Worm (Caenorhabditis elegans): Measurements from ENCODE around the gene nmgp-1.

Gene nmgp-1

DNA sequence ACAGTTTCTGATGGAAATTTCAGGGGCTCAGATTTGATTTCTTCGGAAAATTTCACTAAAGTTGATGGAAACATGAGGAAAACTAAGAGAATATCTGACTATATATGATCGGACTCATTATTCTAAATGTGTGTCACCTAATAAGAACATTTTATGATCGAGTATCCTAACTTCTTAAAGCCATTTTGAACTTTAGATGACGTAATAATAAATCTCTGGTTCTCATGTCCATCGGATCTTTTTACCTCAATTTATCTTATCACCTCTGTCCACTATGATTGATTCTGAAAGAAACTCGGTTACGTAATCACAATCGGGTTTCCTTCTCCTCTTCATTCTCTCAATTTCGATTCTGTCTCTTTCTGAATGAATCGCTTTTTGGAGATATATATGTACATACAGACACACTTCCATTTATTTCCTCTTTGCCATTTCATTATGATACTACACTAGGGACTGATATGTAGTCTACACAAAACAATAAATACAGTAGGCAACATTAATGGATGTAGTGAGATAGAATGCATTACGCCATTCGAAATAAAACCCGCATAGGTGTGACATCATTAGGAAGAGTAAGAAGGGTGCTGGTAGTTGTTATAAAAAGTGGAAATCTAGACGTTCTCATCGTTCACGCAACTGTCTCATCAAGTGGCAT is 3.3 kb upstream of the nmgp-1 start:
- TF ChIP-seq nhr-28 (tag; optimal IDR thresholded peaks at IDR 0.05) (peak; percentile 97), madf-5 (GFP tag; IDR thresholded peaks at IDR 0.05) (no peak)

DNA sequence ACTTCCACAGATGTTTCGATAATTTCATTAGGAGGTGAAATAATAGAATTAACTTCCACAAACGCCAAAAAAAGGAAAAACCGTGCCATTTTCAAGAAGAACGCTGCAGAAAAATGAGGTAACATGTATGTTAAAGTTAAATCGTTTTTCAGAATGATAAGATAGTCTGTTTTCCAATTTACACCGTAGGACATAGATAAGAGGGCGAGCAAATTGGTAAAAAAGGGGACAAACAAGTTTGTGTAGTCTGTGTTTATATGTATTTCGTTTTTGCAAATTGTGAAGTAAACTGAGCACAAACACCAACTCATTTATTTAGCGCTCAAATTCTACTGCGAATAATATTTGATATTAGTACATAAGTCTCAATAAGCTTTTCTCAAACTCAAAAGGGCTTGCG is 790 bp upstream of the nmgp-1 start, which contains the start of gene F13H8.11:
F13H8.11 (minus strand) TSS at position 155 of the 400 bp plus-strand sequence.
- TF ChIP-seq set-16 (GFP tag; IDR thresholded peaks at IDR 0.05) (no peak), daf-16 (GFP tag; optimal IDR thresholded peaks at IDR 0.05) (no peak), daf-16 (tag; optimal IDR thresholded peaks at IDR 0.05) (peak; percentile 90), nhr-28 (tag; optimal IDR thresholded peaks at IDR 0.05) (peak; percentile 92), mdl-1 (tag; optimal IDR thresholded peaks at IDR 0.05) (no peak), T20F7.1 (GFP tag; optimal IDR thresholded peaks at IDR 0.05) (no peak), Y75B8A.6 (GFP tag; IDR thresholded peaks at IDR 0.05) (no peak), nhr-10 (tag; optimal IDR thresholded peaks at IDR 0.05) (no peak), nhr-77 (tag; optimal IDR thresholded peaks at IDR 0.05) (peak; percentile 9), ctbp-1 (GFP tag; IDR thresholded peaks at IDR 0.05) (no peak), ceh-32 (tag; optimal IDR thresholded peaks at IDR 0.05; ENCODE audit: poor library complexity) (no peak), pha-4 (GFP tag; IDR thresholded peaks at IDR 0.05) (no peak), pha-4 (tag; optimal IDR thresholded peaks at IDR 0.05) (no peak), lsy-2 (tag; optimal IDR thresholded peaks at IDR 0.05) (no peak), T26A8.4 (GFP tag; IDR thresholded peaks at IDR 0.05) (no peak), pqm-1 (tag; optimal IDR thresholded peaks at IDR 0.05) (peak; percentile 76)

DNA sequence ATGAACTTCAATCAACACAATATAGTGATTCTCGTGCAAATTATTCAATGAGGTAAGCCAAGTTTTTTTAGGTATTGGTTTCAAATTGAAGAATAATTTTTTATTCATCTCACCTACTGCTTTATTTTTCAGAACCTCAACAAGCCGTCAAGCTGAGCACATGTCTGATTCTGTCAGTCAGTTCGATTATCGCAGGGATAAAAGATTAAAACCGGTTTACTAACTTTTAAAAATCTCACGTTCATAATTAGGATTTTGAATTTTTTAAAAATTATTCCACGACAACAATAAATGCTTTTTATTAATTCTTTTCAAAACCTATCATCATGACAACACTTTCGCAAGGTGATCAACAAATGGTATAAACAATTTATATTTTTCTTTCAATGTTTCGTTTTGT is 1.6 kb downstream of the nmgp-1 start, which contains the start of gene F13H8.12:
F13H8.12 (plus strand) TSS at position 301 of the 400 bp plus-strand sequence.
- no peak for TF ChIP-seq set-16 (GFP tag; IDR thresholded peaks at IDR 0.05)
- no peak for TF ChIP-seq T20F7.1 (GFP tag; optimal IDR thresholded peaks at IDR 0.05)
- no peak for TF ChIP-seq ama-1 (optimal IDR thresholded peaks at IDR 0.05)
- TF ChIP-seq mxl-2 (GFP tag; conservative IDR thresholded peaks at IDR 0.05), result no peak
- TF ChIP-seq daf-16 (GFP tag; optimal IDR thresholded peaks at IDR 0.05), result no peak
- no peak for TF ChIP-seq daf-16 (tag; optimal IDR thresholded peaks at IDR 0.05)
- TF ChIP-seq snpc-1.2 (GFP tag; IDR thresholded peaks at IDR 0.05), result no peak
- no peak for TF ChIP-seq ceh-32 (tag; optimal IDR thresholded peaks at IDR 0.05; ENCODE audit: poor library complexity)

DNA sequence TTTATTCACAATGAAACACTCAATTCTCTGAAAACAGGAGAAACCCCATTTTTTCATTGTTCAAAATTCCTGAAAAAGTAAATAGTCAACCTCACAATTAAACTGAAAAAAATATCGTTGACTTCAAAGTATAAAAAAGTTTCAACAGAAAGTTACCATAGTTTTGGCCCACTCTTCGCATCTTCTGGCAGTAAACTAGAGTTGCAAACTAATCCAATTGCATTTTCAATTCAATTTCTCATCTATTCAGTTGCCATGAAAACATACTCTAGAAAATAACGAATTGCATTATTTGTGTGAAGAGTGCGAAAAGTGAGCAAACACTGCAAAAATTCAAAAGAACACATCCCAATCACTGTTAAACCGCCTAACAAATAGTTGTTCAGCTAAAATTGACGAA is 3.0 kb downstream of the nmgp-1 start, which contains the start of gene F13H8.3:
F13H8.3 (plus strand) TSS at position 301 of the 400 bp plus-strand sequence.
- no peak for TF ChIP-seq gei-8 (GFP tag; optimal IDR thresholded peaks at IDR 0.05)
- TF ChIP-seq lin-38 (GFP tag; IDR thresholded peaks at IDR 0.05), result no peak
- no peak for TF ChIP-seq R02D3.7 (tag; optimal IDR thresholded peaks at IDR 0.05)
- no peak for TF ChIP-seq F49E8.2 (tag; optimal IDR thresholded peaks at IDR 0.05; ENCODE audit: borderline replicate concordance)

DNA sequence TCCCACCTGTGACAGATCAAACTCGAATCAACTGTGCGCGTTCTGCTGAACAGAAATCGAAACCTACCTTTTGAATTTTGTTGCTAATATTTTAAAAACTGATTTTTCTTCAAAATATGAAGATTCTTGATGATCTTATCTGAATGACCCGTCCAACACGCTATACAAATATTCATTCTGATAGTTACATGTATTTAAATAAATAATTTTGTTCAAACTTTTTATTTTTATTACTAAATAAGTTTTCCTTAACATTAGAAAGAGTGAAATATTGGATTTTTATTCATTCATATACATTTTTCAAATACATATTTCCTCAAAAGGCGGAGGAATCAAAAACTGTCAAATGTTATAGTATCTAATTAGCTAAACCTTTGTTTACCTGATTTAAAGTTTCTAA is 7.3 kb downstream of the nmgp-1 start, which contains the start of gene F13H8.8:
F13H8.8 (minus strand) TSS at position 101 of the 400 bp plus-strand sequence.
- TF ChIP-seq zag-1 (tag; optimal IDR thresholded peaks at IDR 0.05) (no peak), aha-1 (tag) (no peak), arid-1 (GFP tag; conservative IDR thresholded peaks at IDR 0.05) (no peak), pha-4 (GFP tag; IDR thresholded peaks at IDR 0.05) (no peak), pha-4 (tag; optimal IDR thresholded peaks at IDR 0.05) (no peak), nhr-11 (tag; optimal IDR thresholded peaks at IDR 0.05) (no peak), Y48G9A.11 (GFP tag; IDR thresholded peaks at IDR 0.05) (no peak), hlh-11 (tag; optimal IDR thresholded peaks at IDR 0.05) (no peak), jun-1 (tag; optimal IDR thresholded peaks at IDR 0.05) (no peak), ceh-32 (tag; optimal IDR thresholded peaks at IDR 0.05; ENCODE audit: poor library complexity) (no peak), cey-2 (tag; optimal IDR thresholded peaks at IDR 0.05; ENCODE audit: borderline replicate concordance, insufficient read depth) (no peak), nhr-77 (tag; optimal IDR thresholded peaks at IDR 0.05) (no peak), mes-2 (tag; optimal IDR thresholded peaks at IDR 0.05; ENCODE audit: poor library complexity, severe bottlenecking) (no peak), nhr-48 (tag; optimal IDR thresholded peaks at IDR 0.05) (no peak)

Measured in whole organism, L4 larva.